Worm (Caenorhabditis elegans) whole organism, mixed stage, embryonic: ENCODE data around the gene Y51H7C.41.

ENCODE experiments used
- M03D4.4 ChIP-seq: sonication (generic microtip); optimal IDR thresholded peaks from 2 replicates; lab custom pipeline; 2017; ENCODE audit warnings: mild to moderate bottlenecking, missing genetic modification characterization, missing compliant biosample characterization
- ceh-39 ChIP-seq: fragments of 150-350 bp; optimal IDR thresholded peaks from 2 replicates; lab custom pipeline; 2014; ENCODE audit warnings: missing biosample characterization, missing genetic modification characterization
- ces-1 ChIP-seq: fragments of 150-350 bp; optimal IDR thresholded peaks from 2 replicates; lab custom pipeline; 2014; ENCODE audit warnings: missing biosample characterization, missing genetic modification reagents, missing genetic modification characterization
- elt-1 ChIP-seq: sonication (generic microtip); optimal IDR thresholded peaks from 2 replicates; lab custom pipeline; 2017; ENCODE audit warnings: missing genetic modification characterization, mild to moderate bottlenecking, missing compliant biosample characterization, antibody characterized with exemption, moderate library complexity, borderline replicate concordance; ENCODE audit not compliant: insufficient read depth
- hlh-1 ChIP-seq: fragments of 150-350 bp; optimal IDR thresholded peaks from 2 replicates; lab custom pipeline; 2014; ENCODE audit warnings: missing biosample characterization, missing genetic modification reagents, missing genetic modification characterization
- lin-13 ChIP-seq: fragments of 150-350 bp; optimal IDR thresholded peaks from 2 replicates; lab custom pipeline; 2014; ENCODE audit warnings: missing biosample characterization, missing genetic modification characterization
- lsy-2 ChIP-seq: fragments of 150-350 bp; optimal IDR thresholded peaks from 2 replicates; lab custom pipeline; 2014; ENCODE audit warnings: missing biosample characterization, missing genetic modification characterization
- pha-4 ChIP-seq: fragments of 150-350 bp; optimal IDR thresholded peaks from 2 replicates; lab custom pipeline; 2018; ENCODE audit warnings: missing biosample characterization, missing genetic modification reagents, missing genetic modification characterization
- snpc-4 ChIP-seq: fragments of 150-350 bp; optimal IDR thresholded peaks from 2 replicates; lab custom pipeline; 2014; ENCODE audit warnings: missing biosample characterization, missing genetic modification characterization
- sptf-1 ChIP-seq: sonication (generic microtip); optimal IDR thresholded peaks from 2 replicates; lab custom pipeline; 2017; ENCODE audit warnings: mild to moderate bottlenecking, missing genetic modification characterization, moderate library complexity, missing compliant biosample characterization
- tbx-8 ChIP-seq: fragments of 200-800 bp; sonication (Bioruptor generic); optimal IDR thresholded peaks from 2 replicates; lab custom pipeline; 2018; ENCODE audit warnings: mild to moderate bottlenecking, missing genetic modification characterization, moderate library complexity, missing compliant biosample characterization
- unc-120 ChIP-seq: sonication (generic microtip); optimal IDR thresholded peaks from 2 replicates; lab custom pipeline; 2017; ENCODE audit warnings: missing genetic modification characterization, missing compliant biosample characterization; ENCODE audit not compliant: poor library complexity, severe bottlenecking
- unc-62 ChIP-seq: fragments of 150-350 bp; optimal IDR thresholded peaks from 2 replicates; lab custom pipeline; 2014; ENCODE audit warnings: missing biosample characterization, missing genetic modification reagents, missing genetic modification characterization
- ztf-11 ChIP-seq: fragments of 150-350 bp; optimal IDR thresholded peaks from 2 replicates; lab custom pipeline; 2014; ENCODE audit warnings: missing biosample characterization, missing genetic modification characterization

ce11 chrII:1378259-1378658 lies 24.9 kb upstream of the Y51H7C.41 start, which contains the start of gene F54D12.10:
- no peak for TF ChIP-seq lin-13 (tag; lab: Kevin White, UChicago)
- TF ChIP-seq tbx-8 (GFP tag; lab: Kevin White, UChicago) = no peak
- no peak for TF ChIP-seq sptf-1 (tag; lab: Kevin White, UChicago)
- no peak for TF ChIP-seq hlh-1 (tag; lab: Kevin White, UChicago)
- no peak for TF ChIP-seq M03D4.4 (tag; lab: Kevin White, UChicago)
- TF ChIP-seq lsy-2 (tag; lab: Kevin White, UChicago) = no peak
- no peak for TF ChIP-seq unc-62 (GFP tag; lab: Kevin White, UChicago)
- no peak for TF ChIP-seq ces-1 (GFP tag; lab: Kevin White, UChicago)
- TF ChIP-seq ceh-39 (tag; lab: Kevin White, UChicago) = no peak
- TF ChIP-seq snpc-4 = no peak
- TF ChIP-seq pha-4 (tag; lab: Kevin White, UChicago) = no peak
- no peak for TF ChIP-seq unc-120
- no peak for TF ChIP-seq elt-1
- no peak for TF ChIP-seq ztf-11 (tag; lab: Kevin White, UChicago)
